Worm (Caenorhabditis elegans) whole organism, L2 larva: ENCODE results near the gene ctl-3.

ENCODE experiments used
- lin-39 ChIP-seq: fragments of 150-350 bp; optimal IDR thresholded peaks from 2 replicates; lab custom pipeline; 2014; ENCODE audit warnings: missing biosample characterization, missing genetic modification reagents, missing genetic modification characterization
- nhr-23 ChIP-seq: fragments of 150-350 bp; optimal IDR thresholded peaks from 2 replicates; lab custom pipeline; 2014; ENCODE audit warnings: missing biosample characterization, missing genetic modification reagents, missing genetic modification characterization
- nhr-6 ChIP-seq: fragments of 150-350 bp; optimal IDR thresholded peaks from 2 replicates; lab custom pipeline; 2014; ENCODE audit warnings: missing biosample characterization, missing genetic modification characterization
- skn-1 ChIP-seq: sonication (generic microtip); optimal IDR thresholded peaks from 2 replicates; lab custom pipeline; 2017; ENCODE audit warnings: missing biosample characterization, missing genetic modification characterization

ce11 chrII:14321225-14321624, 10.6 kb upstream of the ctl-3 start:
- TF ChIP-seq lin-39 (tag; lab: Kevin White, UChicago) (no peak), nhr-6 (tag; lab: Kevin White, UChicago) (no peak), nhr-23 (tag; lab: Kevin White, UChicago) (no peak), skn-1 (tag; lab: Kevin White, UChicago) (no peak)
